Worm (Caenorhabditis elegans): ENCODE data around the gene B0547.2.

ce11 chrIV:5603321-5603720 is 42.5 kb upstream of the B0547.2 start:
- TF ChIP-seq T22C8.4 (GFP tag; IDR thresholded peaks at IDR 0.05): no peak
- no peak for TF ChIP-seq flt-1 (GFP tag; IDR thresholded peaks at IDR 0.05)

Measured in whole organism, midembryonic.